Worm (Caenorhabditis elegans) whole organism, mixed stage, embryonic: ENCODE results near the gene B0244.10.

ENCODE experiments used
- bed-3 ChIP-seq: fragments of 200-800 bp; sonication (Bioruptor generic); optimal IDR thresholded peaks from 3 replicates; lab custom pipeline; 2018; ENCODE audit warnings: mild to moderate bottlenecking, missing genetic modification characterization, moderate library complexity, missing compliant biosample characterization
- ceh-83 ChIP-seq: fragments of 200-800 bp; sonication (Bioruptor generic); optimal IDR thresholded peaks from 2 replicates; lab custom pipeline; 2018; ENCODE audit warnings: mild to moderate bottlenecking, missing genetic modification characterization, missing compliant biosample characterization
- elt-1 ChIP-seq: sonication (generic microtip); optimal IDR thresholded peaks from 2 replicates; lab custom pipeline; 2017; ENCODE audit warnings: missing genetic modification characterization, mild to moderate bottlenecking, missing compliant biosample characterization, antibody characterized with exemption, moderate library complexity, borderline replicate concordance; ENCODE audit not compliant: insufficient read depth
- elt-3 ChIP-seq: fragments of 150-350 bp; optimal IDR thresholded peaks from 2 replicates; lab custom pipeline; 2014; ENCODE audit warnings: missing biosample characterization, missing genetic modification characterization
- ham-2 ChIP-seq: fragments of 200-800 bp; sonication (Bioruptor generic); optimal IDR thresholded peaks from 2 replicates; lab custom pipeline; 2018; ENCODE audit warnings: mild to moderate bottlenecking, missing genetic modification characterization, missing compliant biosample characterization
- mab-5 ChIP-seq: fragments of 150-350 bp; optimal IDR thresholded peaks from 2 replicates; lab custom pipeline; 2014; ENCODE audit warnings: missing biosample characterization, missing genetic modification characterization
- nhr-12 ChIP-seq: fragments of 150-350 bp; optimal IDR thresholded peaks from 2 replicates; lab custom pipeline; 2014; ENCODE audit warnings: missing biosample characterization, missing genetic modification characterization
- nhr-28 ChIP-seq: fragments of 150-350 bp; optimal IDR thresholded peaks from 2 replicates; lab custom pipeline; 2014; ENCODE audit warnings: missing biosample characterization, missing genetic modification characterization
- pha-4 ChIP-seq: fragments of 150-350 bp; optimal IDR thresholded peaks from 2 replicates; lab custom pipeline; 2018; ENCODE audit warnings: missing biosample characterization, missing genetic modification reagents, missing genetic modification characterization
- snpc-4 ChIP-seq: fragments of 150-350 bp; optimal IDR thresholded peaks from 2 replicates; lab custom pipeline; 2014; ENCODE audit warnings: missing biosample characterization, missing genetic modification characterization
- unc-39 ChIP-seq: fragments of 150-350 bp; optimal IDR thresholded peaks from 2 replicates; lab custom pipeline; 2014; ENCODE audit warnings: missing biosample characterization, missing genetic modification characterization
- unc-62 ChIP-seq: fragments of 150-350 bp; optimal IDR thresholded peaks from 2 replicates; lab custom pipeline; 2014; ENCODE audit warnings: missing biosample characterization, missing genetic modification reagents, missing genetic modification characterization

ce11 chrIII:5707546-5707945 is 27.4 kb upstream of the B0244.10 start:
- TF ChIP-seq nhr-28 (tag; lab: Kevin White, UChicago) (no peak), pha-4 (tag; lab: Kevin White, UChicago) (no peak), unc-39 (no peak), nhr-12 (tag; lab: Kevin White, UChicago) (no peak), elt-1 (tag; lab: Kevin White, UChicago) (no peak), unc-62 (no peak), elt-3 (no peak), ceh-83 (GFP tag; lab: Kevin White, UChicago) (no peak), bed-3 (GFP tag; lab: Kevin White, UChicago) (no peak), mab-5 (no peak), ham-2 (GFP tag; lab: Kevin White, UChicago) (no peak), snpc-4 (tag; lab: Kevin White, UChicago) (no peak)
